Fruit fly (Drosophila melanogaster) whole organism, adult: ENCODE measurements around the gene CG10979.
A peak's percentile ranks its signal among the peaks of the same experiment; 100 is the strongest.

Experiments used
- CG11617 ChIP-seq: fragments of 200-800 bp; sonication (Bioruptor generic); optimal IDR thresholded peaks from 2 replicates; lab custom pipeline; 2017; ENCODE audit warnings: mild to moderate bottlenecking, missing biosample characterization, missing genetic modification reagents, missing genetic modification characterization
- CG12768 ChIP-seq: fragments of 200-800 bp; sonication (Bioruptor generic); optimal IDR thresholded peaks from 2 replicates; lab custom pipeline; 2017; ENCODE audit warnings: missing biosample characterization, missing genetic modification characterization, mild to moderate bottlenecking, moderate library complexity, missing genetic modification reagents
- CG14711 ChIP-seq: fragments of 200-800 bp; sonication (Bioruptor generic); optimal IDR thresholded peaks from 2 replicates; lab custom pipeline; 2018; ENCODE audit warnings: missing biosample characterization, mild to moderate bottlenecking, missing genetic modification characterization, moderate library complexity
- CG1620 ChIP-seq: fragments of 200-800 bp; sonication (Bioruptor generic); optimal IDR thresholded peaks from 2 replicates; lab custom pipeline; 2016; ENCODE audit warnings: missing biosample characterization, missing genetic modification characterization
- CG33017 ChIP-seq: fragments of 200-800 bp; sonication (Bioruptor generic); optimal IDR thresholded peaks from 2 replicates; lab custom pipeline; 2018; ENCODE audit warnings: missing biosample characterization, mild to moderate bottlenecking, missing genetic modification characterization, moderate library complexity
- CG7045 ChIP-seq: fragments of 200-800 bp; sonication (Bioruptor generic); optimal IDR thresholded peaks from 2 replicates; lab custom pipeline; 2017; ENCODE audit warnings: missing biosample characterization, mild to moderate bottlenecking, missing genetic modification characterization
- CG7101 ChIP-seq: fragments of 200-800 bp; sonication (Bioruptor generic); optimal IDR thresholded peaks from 2 replicates; lab custom pipeline; 2018; ENCODE audit warnings: missing biosample characterization, mild to moderate bottlenecking, missing genetic modification characterization, moderate library complexity
- Clk ChIP-seq: fragments of 200-800 bp; sonication (Bioruptor generic); optimal IDR thresholded peaks from 2 replicates; lab custom pipeline; 2017; ENCODE audit warnings: missing biosample characterization, missing genetic modification characterization
- Crg-1 ChIP-seq: fragments of 200-800 bp; sonication (Bioruptor generic); optimal IDR thresholded peaks from 2 replicates; lab custom pipeline; 2016; ENCODE audit warnings: missing biosample characterization, missing genetic modification characterization
- Mnt ChIP-seq: fragments of 200-800 bp; sonication (Bioruptor generic); optimal IDR thresholded peaks from 2 replicates; lab custom pipeline; 2016; ENCODE audit warnings: missing biosample characterization, mild to moderate bottlenecking, missing genetic modification characterization
- bab1 ChIP-seq: fragments of 200-800 bp; sonication (Bioruptor generic); optimal IDR thresholded peaks from 3 replicates; lab custom pipeline; 2019; ENCODE audit warnings: missing biosample characterization, mild to moderate bottlenecking, missing genetic modification characterization, moderate library complexity
- cic ChIP-seq: fragments of 200-800 bp; sonication (Bioruptor generic); optimal IDR thresholded peaks from 2 replicates; lab custom pipeline; 2017; ENCODE audit warnings: missing biosample characterization, mild to moderate bottlenecking, missing genetic modification characterization, moderate library complexity
- cnc ChIP-seq, 2 experiments: fragments of >200 bp; optimal IDR thresholded peaks; 2 replicates each; lab custom pipeline; 2017
- kay ChIP-seq: fragments of 200-800 bp; sonication (Bioruptor generic); peaks from one replicate; lab custom pipeline; 2016; ENCODE audit warnings: missing biosample characterization, missing genetic modification characterization, borderline replicate concordance
- ovo ChIP-seq: fragments of 200-800 bp; sonication (Bioruptor generic); optimal IDR thresholded peaks from 2 replicates; lab custom pipeline; 2016; ENCODE audit warnings: missing biosample characterization, missing genetic modification characterization
- pad ChIP-seq: fragments of 200-800 bp; sonication (Bioruptor generic); optimal IDR thresholded peaks from 3 replicates; lab custom pipeline; 2017; ENCODE audit warnings: missing biosample characterization, missing genetic modification characterization, mild to moderate bottlenecking, moderate library complexity, missing genetic modification reagents
- tj ChIP-seq: fragments of 200-800 bp; sonication (Bioruptor generic); optimal IDR thresholded peaks from 3 replicates; lab custom pipeline; 2017; ENCODE audit warnings: missing biosample characterization, mild to moderate bottlenecking, missing genetic modification characterization, moderate library complexity
- toe ChIP-seq: fragments of 200-800 bp; sonication (Bioruptor generic); optimal IDR thresholded peaks from 2 replicates; lab custom pipeline; 2016; ENCODE audit warnings: missing biosample characterization, missing genetic modification characterization

CG10979 gene

dm6 chr3R:5846570-5847270 lies 52.2 kb downstream of the CG10979 start, which contains the start of gene CG14676:
Gene CG14676, plus strand, starts transcription at chr3R:5847220.
- TF ChIP-seq CG7101 (no peak), tj (GFP tag; lab: Kevin White, UChicago) (no peak), toe (GFP tag; lab: Kevin White, UChicago) (no peak), CG7045 (GFP tag; lab: Kevin White, UChicago) (no peak), Crg-1 (no peak), CG33017 (tag; lab: Kevin White, UChicago) (no peak), Mnt (no peak), pad (GFP tag; lab: Kevin White, UChicago) (no peak), kay (GFP tag; lab: Kevin White, UChicago) (peak; percentile 73), Clk (GFP tag; lab: Kevin White, UChicago) (no peak), CG1620 (GFP tag; lab: Kevin White, UChicago) (no peak), CG11617 (no peak), CG14711 (tag; lab: Kevin White, UChicago) (no peak), bab1 (GFP tag; lab: Kevin White, UChicago) (no peak), cnc (optimal IDR thresholded peaks at IDR 0.05; lab: Kevin White, UChicago) (peak in 1 of 2 experiments; percentile 17), cic (no peak), ovo (GFP tag; lab: Kevin White, UChicago) (no peak), CG12768 (GFP tag; lab: Kevin White, UChicago) (no peak)
